Fruit fly (Drosophila melanogaster): ENCODE data around the gene RpL13A.

RpL13A gene

dm6 chr3R:5594878-5595277 is 29.4 kb upstream of the RpL13A start:
- TF ChIP-seq NFAT (GFP tag; IDR thresholded peaks at IDR 0.05) (no peak), Gug (GFP tag; IDR thresholded peaks at IDR 0.05) (no peak), CG17361 (GFP tag; IDR thresholded peaks at IDR 0.05) (no peak), h (optimal IDR thresholded peaks at IDR 0.05) (no peak), CTCF (GFP tag; optimal IDR thresholded peaks at IDR 0.05) (peak; percentile 11), CG16815 (GFP tag; optimal IDR thresholded peaks at IDR 0.05) (no peak), sd (tag; optimal IDR thresholded peaks at IDR 0.05) (no peak), prd (optimal IDR thresholded peaks at IDR 0.05) (no peak), prd (GFP tag; IDR thresholded peaks at IDR 0.05) (no peak), az2 (GFP tag; optimal IDR thresholded peaks at IDR 0.05) (no peak), nom (GFP tag; optimal IDR thresholded peaks at IDR 0.05) (peak; percentile 11), Atf3 (GFP tag; optimal IDR thresholded peaks at IDR 0.05) (no peak), Dfd (GFP tag; optimal IDR thresholded peaks at IDR 0.05) (no peak), CG2875 (GFP tag; optimal IDR thresholded peaks at IDR 0.05) (no peak), lab (GFP tag; optimal IDR thresholded peaks at IDR 0.05) (no peak), CG9727 (GFP tag; optimal IDR thresholded peaks at IDR 0.05) (no peak), CG11695 (GFP tag; IDR thresholded peaks at IDR 0.05) (no peak), Bteb2 (GFP tag; optimal IDR thresholded peaks at IDR 0.05) (no peak), CG31365 (tag; optimal IDR thresholded peaks at IDR 0.05) (no peak), CG12071 (GFP tag; optimal IDR thresholded peaks at IDR 0.05) (no peak), CG15073 (GFP tag; optimal IDR thresholded peaks at IDR 0.05) (peak; percentile 73), CHES-1-like (GFP tag; optimal IDR thresholded peaks at IDR 0.05) (no peak), Hr78 (GFP tag; optimal IDR thresholded peaks at IDR 0.05) (no peak), shn (GFP tag; optimal IDR thresholded peaks at IDR 0.05) (no peak), trem (tag; optimal IDR thresholded peaks at IDR 0.05) (no peak), CG42726 (GFP tag; IDR thresholded peaks at IDR 0.05; ENCODE audit: partially characterized antibody) (no peak), CG2199 (GFP tag; IDR thresholded peaks at IDR 0.05) (peak; percentile 86; the same call in 2 of the 3 replicates), p53 (GFP tag; optimal IDR thresholded peaks at IDR 0.05) (no peak), CG2120 (GFP tag; optimal IDR thresholded peaks at IDR 0.05) (no peak), Dek (tag; optimal IDR thresholded peaks at IDR 0.05) (no peak), HLH4C (GFP tag; IDR thresholded peaks at IDR 0.05; ENCODE audit: partially characterized antibody) (no peak), HmgZ (tag; optimal IDR thresholded peaks at IDR 0.05) (peak; percentile 33), lov (optimal IDR thresholded peaks at IDR 0.05) (no peak), lov (GFP tag; IDR thresholded peaks at IDR 0.05) (no peak), ara (GFP tag; IDR thresholded peaks at IDR 0.05) (no peak), CG13624 (GFP tag; optimal IDR thresholded peaks at IDR 0.05) (no peak), wdn (GFP tag; IDR thresholded peaks at IDR 0.05) (no peak), Doc3 (GFP tag; IDR thresholded peaks at IDR 0.05; ENCODE audit: partially characterized antibody) (no peak), CG6175 (GFP tag; IDR thresholded peaks at IDR 0.05) (no peak), CG18619 (GFP tag; optimal IDR thresholded peaks at IDR 0.05) (no peak), tna (GFP tag; IDR thresholded peaks at IDR 0.05; ENCODE audit: partially characterized antibody) (no peak), zfh1 (GFP tag; IDR thresholded peaks at IDR 0.05) (no peak), CG6689 (GFP tag; IDR thresholded peaks at IDR 0.05) (no peak), Med (GFP tag) (peak; percentile 54), CG10366 (GFP tag; IDR thresholded peaks at IDR 0.05) (no peak)

All from whole organism, embryonic.